Fruit fly (Drosophila melanogaster): ENCODE measurements around the gene Vml.

DNA sequence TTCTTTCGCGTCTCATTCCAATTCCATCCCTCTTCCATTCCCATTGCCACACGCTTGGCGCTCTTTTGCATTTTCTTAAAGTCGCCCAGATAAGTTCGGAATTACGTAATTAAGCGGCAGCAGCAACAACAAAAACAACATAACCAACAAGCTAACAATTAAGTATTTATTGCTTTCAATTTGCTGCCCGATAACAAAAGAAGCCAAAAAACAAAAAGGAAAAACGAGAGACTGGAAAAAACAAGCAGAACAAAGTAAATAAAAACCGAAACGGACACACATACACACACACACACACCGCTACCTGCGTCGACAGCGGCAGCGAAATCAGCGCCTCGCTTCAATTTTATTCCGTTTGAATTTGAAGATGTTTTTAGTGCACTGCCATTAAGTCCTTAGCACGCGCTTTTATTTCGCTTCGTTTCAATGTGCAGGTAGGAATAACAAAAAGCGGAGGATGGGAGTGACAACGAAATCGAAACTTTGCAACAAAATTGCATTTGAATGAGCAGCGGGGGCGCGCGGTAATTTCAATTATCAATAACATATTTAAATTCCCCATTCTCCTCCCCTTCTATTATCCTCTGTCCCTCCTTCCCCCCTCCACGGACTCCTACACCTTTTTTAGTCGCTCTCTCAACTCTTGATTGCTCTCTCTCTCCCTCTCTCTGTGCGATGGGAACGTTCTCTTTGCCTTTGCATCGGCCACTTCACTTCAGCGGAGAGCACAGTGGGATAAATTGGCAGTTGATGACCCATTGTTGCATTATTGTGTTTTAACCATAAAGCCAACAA, 20.0 kb downstream of the Vml start, which contains the start of gene Raf:
- TF ChIP-seq CG3163 (GFP tag; optimal IDR thresholded peaks at IDR 0.05) (no peak), bcd (GFP tag; optimal IDR thresholded peaks at IDR 0.05) (no peak), CG10979 (tag; optimal IDR thresholded peaks at IDR 0.05) (no peak), ttk (GFP tag; IDR thresholded peaks at IDR 0.05) (no peak), her (GFP tag; optimal IDR thresholded peaks at IDR 0.05) (no peak), TFAM (GFP tag; optimal IDR thresholded peaks at IDR 0.05) (no peak), wek (GFP tag; optimal IDR thresholded peaks at IDR 0.05) (no peak), Opbp (GFP tag; IDR thresholded peaks at IDR 0.05; ENCODE audit: partially characterized antibody) (no peak)

All from whole organism, embryonic.